Worm (Caenorhabditis elegans): ENCODE measurements around the gene snr-5.

snr-5 gene

DNA sequence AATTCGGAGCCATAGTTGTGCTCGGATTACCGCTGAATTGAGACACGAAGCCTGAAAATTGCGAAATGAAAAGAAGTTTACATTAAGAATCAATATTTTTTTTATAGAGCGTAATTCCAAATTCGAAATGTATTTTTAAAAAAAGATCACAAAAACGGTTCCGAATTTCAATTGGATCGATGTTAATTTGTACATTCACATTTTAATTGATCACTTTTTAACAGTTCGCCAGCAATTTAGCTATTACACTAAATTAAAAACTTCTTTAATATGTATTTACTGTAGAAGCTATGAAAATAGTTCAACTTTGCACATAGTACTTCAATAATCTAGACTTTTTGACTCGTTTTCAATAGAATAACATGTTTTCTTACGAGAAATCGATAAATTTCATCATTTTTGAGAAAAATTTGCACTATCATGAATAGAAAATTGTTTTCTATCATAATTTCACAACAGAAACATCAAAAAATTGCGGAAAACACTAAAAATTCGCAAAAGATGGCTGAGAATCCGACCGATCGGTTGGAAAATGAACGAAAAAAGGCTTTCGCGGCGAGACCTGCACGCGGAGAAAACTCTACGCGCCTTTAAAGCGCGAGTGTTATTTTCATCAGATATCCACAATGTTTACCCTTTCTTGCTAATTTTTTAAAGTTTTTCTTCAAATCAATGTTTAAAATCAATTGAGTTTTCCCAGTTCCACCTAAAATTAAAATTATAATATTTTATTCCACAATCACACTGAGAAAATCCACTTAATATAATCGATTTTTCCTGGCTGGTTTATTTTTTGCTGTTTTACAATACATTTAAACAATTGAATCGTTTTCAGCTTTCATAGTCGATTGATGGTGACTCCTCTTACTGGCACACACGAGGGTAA, 33.1 kb upstream of the snr-5 start, which contains the start of the genes egl-45 and kcmf-1 (continued):
- no peak for TF ChIP-seq ets-5 (GFP tag; IDR thresholded peaks at IDR 0.05)
- peak; percentile 24 for TF ChIP-seq snu-23 (GFP tag; optimal IDR thresholded peaks at IDR 0.05)

DNA sequence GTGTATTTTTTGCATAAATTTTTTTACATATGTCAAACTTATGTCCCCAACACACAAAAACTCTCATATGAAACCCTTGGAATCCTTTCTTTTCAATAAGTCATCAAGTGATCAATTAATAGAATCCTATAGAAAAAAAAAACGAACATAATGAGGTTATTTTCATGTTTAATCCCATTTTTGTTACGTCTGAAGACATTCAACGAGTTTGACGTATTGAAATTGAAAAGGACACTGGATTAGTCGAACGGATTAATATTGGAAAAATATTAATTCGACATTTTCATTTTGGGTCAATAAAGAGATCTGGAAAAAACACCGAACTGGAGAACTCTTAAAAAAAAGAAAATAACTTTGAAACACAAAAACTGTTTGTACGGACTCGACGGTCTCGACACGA, 29.4 kb upstream of the snr-5 start:
- TF ChIP-seq sox-4 (tag; optimal IDR thresholded peaks at IDR 0.05) (peak; percentile 38), fkh-8 (tag; optimal IDR thresholded peaks at IDR 0.05) (peak; percentile 3), snpc-4 (tag; optimal IDR thresholded peaks at IDR 0.05) (no peak), pax-3 (tag; optimal IDR thresholded peaks at IDR 0.05) (peak; percentile 65), hpl-2 (GFP tag; optimal IDR thresholded peaks at IDR 0.05) (no peak), dsc-1 (tag; optimal IDR thresholded peaks at IDR 0.05) (peak; percentile 96)

- peak; percentile 20 for TF ChIP-seq nhr-47 (tag; optimal IDR thresholded peaks at IDR 0.05)
- TF ChIP-seq nhr-71 (tag; optimal IDR thresholded peaks at IDR 0.05) = peak; percentile 35
- TF ChIP-seq dsc-1 (tag; optimal IDR thresholded peaks at IDR 0.05) = peak; percentile 99
- no peak for TF ChIP-seq vab-15 (tag; optimal IDR thresholded peaks at IDR 0.05)
- peak; percentile 53 for TF ChIP-seq sox-4 (tag; optimal IDR thresholded peaks at IDR 0.05)
- TF ChIP-seq egl-13 (tag; optimal IDR thresholded peaks at IDR 0.05) = peak; percentile 28
- peak; percentile 32 for TF ChIP-seq fkh-8 (tag; optimal IDR thresholded peaks at IDR 0.05)
- TF ChIP-seq lin-39 (tag; optimal IDR thresholded peaks at IDR 0.05) = no peak
- TF ChIP-seq fkh-4 (tag; optimal IDR thresholded peaks at IDR 0.05; ENCODE audit: borderline replicate concordance) = peak; percentile 25
- TF ChIP-seq efl-1 (optimal IDR thresholded peaks at IDR 0.05) = no peak
- TF ChIP-seq efl-1 (GFP tag; optimal IDR thresholded peaks at IDR 0.05 in 1 of 2) = no peak
- TF ChIP-seq pax-3 (tag; optimal IDR thresholded peaks at IDR 0.05) = peak; percentile 62
These were observed 27.0 kb upstream of the snr-5 start for ce11 chrIII:7834848-7835247.

- TF ChIP-seq dsc-1 (tag; optimal IDR thresholded peaks at IDR 0.05) (peak; percentile 93), fkh-8 (tag; optimal IDR thresholded peaks at IDR 0.05) (peak; percentile 23), swsn-7 (tag; optimal IDR thresholded peaks at IDR 0.05) (no peak), pax-3 (tag; optimal IDR thresholded peaks at IDR 0.05) (peak; percentile 49), nhr-19 (GFP tag; conservative IDR thresholded peaks at IDR 0.05) (no peak)
These were observed 26.2 kb upstream of the snr-5 start for ce11 chrIII:7835684-7836083.

- no peak for TF ChIP-seq unc-98 (GFP tag; IDR thresholded peaks at IDR 0.05)
- no peak for TF ChIP-seq blmp-1 (tag; optimal IDR thresholded peaks at IDR 0.05)
- no peak for TF ChIP-seq nhr-76 (tag; optimal IDR thresholded peaks at IDR 0.05)
- TF ChIP-seq C34B4.2 (tag; optimal IDR thresholded peaks at IDR 0.05) = no peak
- TF ChIP-seq dsc-1 (tag; optimal IDR thresholded peaks at IDR 0.05) = peak; percentile 97
- no peak for TF ChIP-seq sptf-1 (tag; optimal IDR thresholded peaks at IDR 0.05)
- no peak for TF ChIP-seq pag-3 (tag; optimal IDR thresholded peaks at IDR 0.05; ENCODE audit: borderline replicate concordance, insufficient read depth)
- no peak for TF ChIP-seq mef-2 (tag; optimal IDR thresholded peaks at IDR 0.05)
- TF ChIP-seq rnt-1 (tag; optimal IDR thresholded peaks at IDR 0.05) = no peak
- no peak for TF ChIP-seq C16A3.4 (tag; optimal IDR thresholded peaks at IDR 0.05)
- no peak for TF ChIP-seq ets-5 (GFP tag; IDR thresholded peaks at IDR 0.05)
- peak; percentile 31 for TF ChIP-seq egl-13 (tag; optimal IDR thresholded peaks at IDR 0.05)
- peak; percentile 32 for TF ChIP-seq nhr-47 (tag; optimal IDR thresholded peaks at IDR 0.05)
- peak; percentile 2 for TF ChIP-seq fkh-4 (tag; optimal IDR thresholded peaks at IDR 0.05; ENCODE audit: borderline replicate concordance)
- TF ChIP-seq mab-9 (GFP tag; IDR thresholded peaks at IDR 0.05) = no peak
- no peak for TF ChIP-seq isw-1 (GFP tag; IDR thresholded peaks at IDR 0.05)
- peak; percentile 77 for TF ChIP-seq pax-3 (tag; optimal IDR thresholded peaks at IDR 0.05)
- TF ChIP-seq nhr-77 (tag; optimal IDR thresholded peaks at IDR 0.05) = no peak
- TF ChIP-seq ceh-63 (GFP tag; optimal IDR thresholded peaks at IDR 0.05) = no peak
- TF ChIP-seq zip-4 (GFP tag; optimal IDR thresholded peaks at IDR 0.05) = no peak
- TF ChIP-seq Y116A8C.19 (tag; optimal IDR thresholded peaks at IDR 0.05; ENCODE audit: borderline replicate concordance) = no peak
- no peak for TF ChIP-seq ceh-90 (tag; optimal IDR thresholded peaks at IDR 0.05)
- TF ChIP-seq nhr-12 (tag; optimal IDR thresholded peaks at IDR 0.05) = no peak
- peak; percentile 51 for TF ChIP-seq sox-4 (tag; optimal IDR thresholded peaks at IDR 0.05)
- peak; percentile 5 for TF ChIP-seq nhr-71 (tag; optimal IDR thresholded peaks at IDR 0.05)
- peak; percentile 20 for TF ChIP-seq fkh-8 (tag; optimal IDR thresholded peaks at IDR 0.05)
These were observed 24.3 kb upstream of the snr-5 start for ce11 chrIII:7837567-7837966.

All from whole organism, L1 larva.